Worm (Caenorhabditis elegans): ENCODE results near the gene C14A4.8.

- no peak for TF ChIP-seq nhr-11 (tag; optimal IDR thresholded peaks at IDR 0.05)
- TF ChIP-seq nhr-25 (tag; optimal IDR thresholded peaks at IDR 0.05; ENCODE audit: borderline replicate concordance, insufficient read depth) = no peak
- TF ChIP-seq madf-9 (GFP tag; conservative IDR thresholded peaks at IDR 0.05) = no peak
- TF ChIP-seq hlh-30 (tag; optimal IDR thresholded peaks at IDR 0.05; ENCODE audit: insufficient read depth) = no peak
- TF ChIP-seq dmd-9 (GFP tag; IDR thresholded peaks at IDR 0.05) = no peak
- TF ChIP-seq lim-7 (GFP tag; IDR thresholded peaks at IDR 0.05) = no peak
- TF ChIP-seq nhr-76 (tag; optimal IDR thresholded peaks at IDR 0.05) = no peak
- no peak for TF ChIP-seq php-3 (GFP tag; IDR thresholded peaks at IDR 0.05)
- TF ChIP-seq unc-62 (GFP tag; optimal IDR thresholded peaks at IDR 0.05 in 1 of 2) = no peak
- no peak for TF ChIP-seq unc-62 (tag; optimal IDR thresholded peaks at IDR 0.05)
- no peak for TF ChIP-seq pha-4 (GFP tag; IDR thresholded peaks at IDR 0.05)
- TF ChIP-seq pha-4 (tag; optimal IDR thresholded peaks at IDR 0.05) = no peak
Observed at ce11 chrII:10564578-10564977, 33.4 kb downstream of the C14A4.8 start, which contains the start of the genes C06A1.6 and C06A1.7.

Measured in whole organism, L4 larva.